Worm (Caenorhabditis elegans) whole organism, early embryonic: ENCODE data around the gene ZK105.13.
"Not testable (repeated sequence)": the region's sequence is repeated elsewhere in the genome, so short reads cannot be mapped to it uniquely, and the experiment has no call there.

Source experiments
- B0310.2 ChIP-seq: sonication (generic microtip); optimal IDR thresholded peaks from 2 replicates; lab custom pipeline; 2016; ENCODE audit warnings: mild to moderate bottlenecking, missing genetic modification characterization, missing compliant biosample characterization
- F13C5.2 ChIP-seq: sonication (generic microtip); optimal IDR thresholded peaks from 2 replicates; lab custom pipeline; 2017; ENCODE audit warnings: mild to moderate bottlenecking, missing genetic modification characterization, inconsistent platforms, missing compliant biosample characterization
- aly-1 ChIP-seq: sonication (generic microtip); optimal IDR thresholded peaks from 2 replicates; lab custom pipeline; 2016; ENCODE audit warnings: missing genetic modification characterization, missing compliant biosample characterization
- ama-1 ChIP-seq: fragments of 150-350 bp; optimal IDR thresholded peaks from 2 replicates; lab custom pipeline; 2014
- ceh-13 ChIP-seq: fragments of 200-800 bp; sonication (Bioruptor generic); optimal IDR thresholded peaks from 2 replicates; lab custom pipeline; 2018; ENCODE audit warnings: mild to moderate bottlenecking, missing genetic modification characterization, missing compliant biosample characterization
- ceh-36 ChIP-seq: sonication (generic microtip); optimal IDR thresholded peaks from 2 replicates; lab custom pipeline; 2016; ENCODE audit warnings: missing genetic modification characterization, inconsistent platforms, missing compliant biosample characterization
- ets-7 ChIP-seq: sonication (generic microtip); optimal IDR thresholded peaks from 2 replicates; lab custom pipeline; 2016; ENCODE audit warnings: missing genotype, missing genetic modification characterization, missing compliant biosample characterization
- flt-1 ChIP-seq: fragments of 200-800 bp; sonication (Bioruptor generic); IDR thresholded peaks from 2 replicates; pipeline ENCODE4 v1.3.6; 2022; ENCODE audit warnings: missing genetic modification characterization, missing compliant biosample characterization
- hmbx-1 ChIP-seq: sonication (generic microtip); optimal IDR thresholded peaks from 2 replicates; lab custom pipeline; 2016; ENCODE audit warnings: mild to moderate bottlenecking, missing genetic modification characterization, missing compliant biosample characterization
- hmg-4 ChIP-seq: fragments of 200-800 bp; sonication (Bioruptor generic); optimal IDR thresholded peaks from 2 replicates; lab custom pipeline; 2018; ENCODE audit warnings: mild to moderate bottlenecking, missing genetic modification characterization, missing compliant biosample characterization
- hnd-1 ChIP-seq: sonication (generic microtip); optimal IDR thresholded peaks from 2 replicates; lab custom pipeline; 2016; ENCODE audit warnings: missing genetic modification characterization, missing compliant biosample characterization
- pes-1 ChIP-seq: fragments of 200-800 bp; sonication (Bioruptor generic); IDR thresholded peaks from 2 replicates; pipeline ENCODE4 v1.3.6; 2022; ENCODE audit warnings: missing genetic modification reagents, missing genetic modification characterization, missing compliant biosample characterization
- scrt-1 ChIP-seq: fragments of 200-800 bp; sonication (Bioruptor generic); IDR thresholded peaks from 2 replicates; pipeline ENCODE4 v1.3.6; 2022; ENCODE audit warnings: missing genetic modification characterization, missing compliant biosample characterization
- sea-1 ChIP-seq: fragments of 200-800 bp; sonication (Bioruptor generic); conservative IDR thresholded peaks from 2 replicates; pipeline ENCODE4 v1.3.6; 2022; ENCODE audit warnings: missing genetic modification characterization, missing compliant biosample characterization
- tbx-11 ChIP-seq: fragments of 200-800 bp; sonication (Bioruptor generic); IDR thresholded peaks from 2 replicates; pipeline ENCODE4 v1.3.6; 2022; ENCODE audit warnings: missing genetic modification characterization, missing compliant biosample characterization
- tbx-37 ChIP-seq: fragments of 200-800 bp; sonication (Bioruptor generic); conservative IDR thresholded peaks from 2 replicates; pipeline ENCODE4 v1.3.6; 2022; ENCODE audit warnings: missing genetic modification reagents, missing genetic modification characterization, missing compliant biosample characterization
- tra-4 ChIP-seq: sonication (generic microtip); optimal IDR thresholded peaks from 2 replicates; lab custom pipeline; 2017; ENCODE audit warnings: missing genetic modification characterization, missing compliant biosample characterization

Gene ZK105.13

ce11 chrV:7703536-7703935 is 9.4 kb downstream of the ZK105.13 start, which contains the start of gene srsx-40:
TSS of gene srsx-40 (minus strand) at chrV:7703636.
- not testable (repeated sequence) for TF ChIP-seq tra-4; ets-7 (tag; lab: Kevin White, UChicago); sea-1 (GFP tag; lab: Robert Waterston, UW)

ce11 chrV:7696842-7697241 is 16.1 kb downstream of the ZK105.13 start, which contains the start of gene ZK105.3:
TSS of gene ZK105.3 (plus strand) at chrV:7697142.
- TF ChIP-seq tra-4 (no peak), pes-1 (no peak), B0310.2 (tag; lab: Kevin White, UChicago) (no peak), tbx-11 (GFP tag; lab: Robert Waterston, UW) (no peak)

ce11 chrV:7693394-7693793 is 19.6 kb downstream of the ZK105.13 start, which contains the start of gene C12D5.10:
TSS of gene C12D5.10 (minus strand) at chrV:7693494.
- TF ChIP-seq flt-1 (GFP tag; lab: Robert Waterston, UW) (no peak), sea-1 (GFP tag; lab: Robert Waterston, UW) (no peak)

- no peak for TF ChIP-seq ama-1 (lab: Kevin White, UChicago)
- no peak for TF ChIP-seq scrt-1
- TF ChIP-seq hnd-1 = no peak
- TF ChIP-seq flt-1 (GFP tag; lab: Robert Waterston, UW) = no peak
- TF ChIP-seq tra-4 = no peak
- no peak for TF ChIP-seq tbx-37 (GFP tag; lab: Robert Waterston, UW)
- TF ChIP-seq ets-7 (tag; lab: Kevin White, UChicago) = no peak
Observed at ce11 chrV:7690637-7691036, 22.3 kb downstream of the ZK105.13 start.

- TF ChIP-seq ets-7 (tag; lab: Kevin White, UChicago) (no peak), ama-1 (lab: Kevin White, UChicago) (no peak), scrt-1 (no peak), hmg-4 (no peak), tra-4 (no peak)
Observed at ce11 chrV:7689888-7690287, 23.1 kb downstream of the ZK105.13 start, which contains the start of gene C12D5.9. TSS of gene C12D5.9 (minus strand) at chrV:7689988.

- TF ChIP-seq F13C5.2 (tag; lab: Kevin White, UChicago) (no peak), B0310.2 (tag; lab: Kevin White, UChicago) (no peak), aly-1 (tag; lab: Kevin White, UChicago) (no peak), tra-4 (no peak), scrt-1 (no peak), ama-1 (lab: Kevin White, UChicago) (no peak), ets-7 (tag; lab: Kevin White, UChicago) (no peak), hmbx-1 (no peak), tbx-11 (GFP tag; lab: Robert Waterston, UW) (no peak), hmg-4 (no peak), tbx-37 (GFP tag; lab: Robert Waterston, UW) (no peak), sea-1 (GFP tag; lab: Robert Waterston, UW) (no peak), ceh-13 (GFP tag; lab: Kevin White, UChicago) (no peak), flt-1 (GFP tag; lab: Robert Waterston, UW) (no peak), ceh-36 (tag; lab: Kevin White, UChicago) (no peak), hnd-1 (no peak), pes-1 (no peak)
Observed at ce11 chrV:7686189-7686588, 26.8 kb downstream of the ZK105.13 start, which contains the start of the genes nhr-94 and nhr-152. TSS of gene nhr-94 (minus strand) at chrV:7686335. TSS of gene nhr-152 (plus strand) at chrV:7686350.

ce11 chrV:7683907-7684655 is 28.9 kb downstream of the ZK105.13 start, which contains the start of gene sre-11:
TSS of gene sre-11 (minus strand) at chrV:7683957.
- no peak for TF ChIP-seq B0310.2 (tag; lab: Kevin White, UChicago)
- TF ChIP-seq F13C5.2 (tag; lab: Kevin White, UChicago) = no peak
- TF ChIP-seq sea-1 (GFP tag; lab: Robert Waterston, UW) = no peak
- no peak for TF ChIP-seq hmbx-1
- TF ChIP-seq aly-1 (tag; lab: Kevin White, UChicago) = no peak
- no peak for TF ChIP-seq pes-1
- no peak for TF ChIP-seq flt-1 (GFP tag; lab: Robert Waterston, UW)

ce11 chrV:7681388-7681787 is 31.6 kb downstream of the ZK105.13 start, which contains the start of gene cyp-33A1:
TSS of gene cyp-33A1 (minus strand) at chrV:7681459.
- TF ChIP-seq pes-1 = no peak
- TF ChIP-seq hnd-1 = no peak
- no peak for TF ChIP-seq hmbx-1
- no peak for TF ChIP-seq scrt-1

ce11 chrV:7675904-7676303 is 37.1 kb downstream of the ZK105.13 start, which contains the start of gene C12D5.3:
TSS of gene C12D5.3 (plus strand) at chrV:7676204.
- TF ChIP-seq sea-1 (GFP tag; lab: Robert Waterston, UW) (no peak), tbx-37 (GFP tag; lab: Robert Waterston, UW) (no peak), hnd-1 (no peak), tbx-11 (GFP tag; lab: Robert Waterston, UW) (no peak), F13C5.2 (tag; lab: Kevin White, UChicago) (no peak), ama-1 (lab: Kevin White, UChicago) (no peak), ceh-36 (tag; lab: Kevin White, UChicago) (no peak), flt-1 (GFP tag; lab: Robert Waterston, UW) (no peak), pes-1 (no peak), B0310.2 (tag; lab: Kevin White, UChicago) (no peak), hmg-4 (no peak), scrt-1 (no peak), tra-4 (no peak), aly-1 (tag; lab: Kevin White, UChicago) (no peak), ceh-13 (GFP tag; lab: Kevin White, UChicago) (no peak), ets-7 (tag; lab: Kevin White, UChicago) (no peak), hmbx-1 (no peak)
